Fruit fly (Drosophila melanogaster) whole organism, wandering third instar larva: ENCODE data around the gene Gld.

Experiments
- Abd-B ChIP-seq: fragments of >200 bp; optimal IDR thresholded peaks from 2 replicates; lab custom pipeline; 2017; ENCODE audit warnings: missing biosample characterization, missing genetic modification characterization
- Sp1 ChIP-seq: fragments of 200-800 bp; sonication (Bioruptor generic); optimal IDR thresholded peaks from 3 replicates; lab custom pipeline; 2019; ENCODE audit warnings: missing biosample characterization, mild to moderate bottlenecking, missing genetic modification characterization, moderate library complexity
- fru ChIP-seq: fragments of 200-800 bp; sonication (Bioruptor generic); optimal IDR thresholded peaks from 3 replicates; lab custom pipeline; 2016; ENCODE audit warnings: missing biosample characterization, mild to moderate bottlenecking, missing genetic modification characterization
- h ChIP-seq: fragments of 200-800 bp; sonication (Bioruptor generic); optimal IDR thresholded peaks from 3 replicates; lab custom pipeline; 2016; ENCODE audit warnings: missing biosample characterization, mild to moderate bottlenecking, missing genetic modification characterization
- psq ChIP-seq: fragments of 200-800 bp; sonication (Bioruptor generic); optimal IDR thresholded peaks from 3 replicates; lab custom pipeline; 2017; ENCODE audit warnings: missing biosample characterization, mild to moderate bottlenecking, missing genetic modification characterization, moderate library complexity
- sage ChIP-seq: fragments of 200-800 bp; sonication (Bioruptor generic); optimal IDR thresholded peaks from 2 replicates; lab custom pipeline; 2016; ENCODE audit warnings: missing biosample characterization, mild to moderate bottlenecking, missing genetic modification characterization
- usp ChIP-seq: fragments of >200 bp; optimal IDR thresholded peaks from 2 replicates; lab custom pipeline; 2017; ENCODE audit warnings: missing biosample characterization, missing genetic modification characterization
- woc ChIP-seq: sonication (Bioruptor generic); optimal IDR thresholded peaks from 2 replicates; lab custom pipeline; 2016; ENCODE audit warnings: missing biosample characterization, mild to moderate bottlenecking, missing genetic modification characterization

- TF ChIP-seq h (no peak), woc (GFP tag; lab: Kevin White, UChicago) (no peak), psq (GFP tag; lab: Kevin White, UChicago) (no peak), Abd-B (GFP tag; lab: Kevin White, UChicago) (no peak), usp (GFP tag; lab: Kevin White, UChicago) (no peak), fru (GFP tag; lab: Kevin White, UChicago) (no peak), sage (GFP tag; lab: Kevin White, UChicago) (no peak), Sp1 (GFP tag; lab: Kevin White, UChicago) (no peak)
These were observed 16.9 kb upstream of the Gld start for dm6 chr3R:7282244-7282890.
